Fruit fly (Drosophila melanogaster): ENCODE results near the gene Hex-A.

- TF ChIP-seq Dad (GFP tag; optimal IDR thresholded peaks at IDR 0.05) (no peak), ap (GFP tag; IDR thresholded peaks at IDR 0.05) (no peak), CG4730 (GFP tag; IDR thresholded peaks at IDR 0.05) (no peak), CG18476 (GFP tag; optimal IDR thresholded peaks at IDR 0.05) (no peak), Xrp1 (GFP tag; IDR thresholded peaks at IDR 0.05) (no peak), CG6854 (GFP tag; optimal IDR thresholded peaks at IDR 0.05) (no peak), eyg (GFP tag; optimal IDR thresholded peaks at IDR 0.05) (no peak), Hr51 (GFP tag; optimal IDR thresholded peaks at IDR 0.05) (no peak), dmrt99B (tag; optimal IDR thresholded peaks at IDR 0.05) (no peak)
Measured at dm6 chrX:9590592-9590991, 5.1 kb downstream of the Hex-A start.

Measured in whole organism, embryonic.